Fruit fly (Drosophila melanogaster) Kc167 (cell line): ENCODE measurements around the gene daw.

Source experiments
- Myc ChIP-seq: fragments of >200 bp; optimal IDR thresholded peaks from 2 replicates; lab custom pipeline; 2017; ENCODE audit warnings: missing external identifiers
- h ChIP-seq: fragments of >200 bp; optimal IDR thresholded peaks from 3 replicates; lab custom pipeline; 2018; ENCODE audit warnings: missing external identifiers
- psq ChIP-seq: fragments of >200 bp; optimal IDR thresholded peaks from 2 replicates; lab custom pipeline; 2017; ENCODE audit warnings: missing external identifiers
- ttk ChIP-seq: sonication (Bioruptor generic); optimal IDR thresholded peaks from 2 replicates; lab custom pipeline; 2017; ENCODE audit warnings: missing external identifiers

- no peak for TF ChIP-seq ttk
- no peak for TF ChIP-seq h (lab: Kevin White, UChicago)
- no peak for TF ChIP-seq psq
- TF ChIP-seq Myc (lab: Kevin White, UChicago) = no peak
Observed at dm6 chr2L:2825406-2825805, 20.3 kb downstream of the daw start, which contains the start of gene CG3123.
